Worm (Caenorhabditis elegans): ENCODE measurements around the gene Y105C5A.24.

Y105C5A.24 gene

ce11 chrIV:15849656-15850055 is at the start of gene Y105C5A.24:
Gene Y105C5A.24 (plus strand): TSS chrIV:15849875.
- TF ChIP-seq ceh-13 (GFP tag; optimal IDR thresholded peaks at IDR 0.05) (no peak), pes-1 (GFP tag; IDR thresholded peaks at IDR 0.05) (no peak)

- TF ChIP-seq pes-1 (GFP tag; IDR thresholded peaks at IDR 0.05) = 0 out of 2 replicates have a peak, but pooled peaks have one; percentile 28
Observed at ce11 chrIV:15805017-15805637, 44.5 kb upstream of the Y105C5A.24 start.

ce11 chrIV:15814044-15814443 is 35.6 kb upstream of the Y105C5A.24 start:
- no peak for TF ChIP-seq ceh-36 (tag; optimal IDR thresholded peaks at IDR 0.05)
- TF ChIP-seq B0310.2 (tag; optimal IDR thresholded peaks at IDR 0.05) = no peak
- TF ChIP-seq hmbx-1 (tag; optimal IDR thresholded peaks at IDR 0.05) = no peak
- no peak for TF ChIP-seq tbx-37 (GFP tag; conservative IDR thresholded peaks at IDR 0.05)
- no peak for TF ChIP-seq aly-1 (tag; optimal IDR thresholded peaks at IDR 0.05)
- no peak for TF ChIP-seq flt-1 (GFP tag; IDR thresholded peaks at IDR 0.05)
- no peak for TF ChIP-seq F13C5.2 (tag; optimal IDR thresholded peaks at IDR 0.05)
- no peak for TF ChIP-seq scrt-1 (GFP tag; IDR thresholded peaks at IDR 0.05)
- TF ChIP-seq tbx-11 (GFP tag; IDR thresholded peaks at IDR 0.05) = no peak
- no peak for TF ChIP-seq ceh-13 (GFP tag; optimal IDR thresholded peaks at IDR 0.05)
- no peak for TF ChIP-seq ets-7 (tag; optimal IDR thresholded peaks at IDR 0.05)
- TF ChIP-seq pes-1 (GFP tag; IDR thresholded peaks at IDR 0.05) = no peak
- TF ChIP-seq hnd-1 (tag; optimal IDR thresholded peaks at IDR 0.05) = no peak

- TF ChIP-seq ama-1 (optimal IDR thresholded peaks at IDR 0.05) (no peak), hmbx-1 (tag; optimal IDR thresholded peaks at IDR 0.05) (no peak), aly-1 (tag; optimal IDR thresholded peaks at IDR 0.05) (no peak)
Observed at ce11 chrIV:15817490-15817889, 32.2 kb upstream of the Y105C5A.24 start.

- TF ChIP-seq hmg-4 (GFP tag; optimal IDR thresholded peaks at IDR 0.05) (no peak), ceh-36 (tag; optimal IDR thresholded peaks at IDR 0.05) (no peak), pes-1 (GFP tag; IDR thresholded peaks at IDR 0.05) (no peak), F13C5.2 (tag; optimal IDR thresholded peaks at IDR 0.05) (no peak), tbx-37 (GFP tag; conservative IDR thresholded peaks at IDR 0.05) (no peak), ets-7 (tag; optimal IDR thresholded peaks at IDR 0.05) (no peak), B0310.2 (tag; optimal IDR thresholded peaks at IDR 0.05) (no peak), flt-1 (GFP tag; IDR thresholded peaks at IDR 0.05) (no peak), tbx-11 (GFP tag; IDR thresholded peaks at IDR 0.05) (no peak), scrt-1 (GFP tag; IDR thresholded peaks at IDR 0.05) (no peak), sea-1 (GFP tag; conservative IDR thresholded peaks at IDR 0.05) (no peak), tra-4 (tag; optimal IDR thresholded peaks at IDR 0.05) (no peak), ceh-13 (GFP tag; optimal IDR thresholded peaks at IDR 0.05) (no peak), hnd-1 (tag; optimal IDR thresholded peaks at IDR 0.05) (no peak), aly-1 (tag; optimal IDR thresholded peaks at IDR 0.05) (no peak), hmbx-1 (tag; optimal IDR thresholded peaks at IDR 0.05) (no peak)
Observed at ce11 chrIV:15819759-15820158, 29.9 kb upstream of the Y105C5A.24 start, which contains the start of gene daf-38. Gene daf-38 (plus strand): TSS chrIV:15820059.

ce11 chrIV:15844064-15844463 is 5.6 kb upstream of the Y105C5A.24 start:
- no peak for TF ChIP-seq hmg-4 (GFP tag; optimal IDR thresholded peaks at IDR 0.05)
- no peak for TF ChIP-seq ceh-36 (tag; optimal IDR thresholded peaks at IDR 0.05)
- TF ChIP-seq pes-1 (GFP tag; IDR thresholded peaks at IDR 0.05) = no peak
- no peak for TF ChIP-seq ama-1 (optimal IDR thresholded peaks at IDR 0.05)

- no peak for TF ChIP-seq tbx-37 (GFP tag; conservative IDR thresholded peaks at IDR 0.05)
- no peak for TF ChIP-seq flt-1 (GFP tag; IDR thresholded peaks at IDR 0.05)
- no peak for TF ChIP-seq B0310.2 (tag; optimal IDR thresholded peaks at IDR 0.05)
Observed at ce11 chrIV:15846553-15846952, 3.1 kb upstream of the Y105C5A.24 start, which contains the start of gene Y105C5A.1270. Gene Y105C5A.1270 (minus strand): TSS chrIV:15846653.

- TF ChIP-seq scrt-1 (GFP tag; IDR thresholded peaks at IDR 0.05) (no peak), aly-1 (tag; optimal IDR thresholded peaks at IDR 0.05) (no peak)
Observed at ce11 chrIV:15847096-15847495, 2.6 kb upstream of the Y105C5A.24 start, which contains the start of gene Y105C5A.1269. Gene Y105C5A.1269 (plus strand): TSS chrIV:15847396.

- TF ChIP-seq flt-1 (GFP tag; IDR thresholded peaks at IDR 0.05) = no peak
Observed at ce11 chrIV:15850647-15851046, 972 bp downstream of the Y105C5A.24 start.
